Worm (Caenorhabditis elegans) whole organism, mixed stage, embryonic: Measurements from ENCODE around the gene C06E2.1.

Source experiments
- blmp-1 ChIP-seq: fragments of 150-350 bp; optimal IDR thresholded peaks from 2 replicates; lab custom pipeline; 2014; ENCODE audit warnings: missing biosample characterization, missing genetic modification characterization
- ces-1 ChIP-seq: fragments of 150-350 bp; optimal IDR thresholded peaks from 2 replicates; lab custom pipeline; 2014; ENCODE audit warnings: missing biosample characterization, missing genetic modification reagents, missing genetic modification characterization
- lsy-2 ChIP-seq: fragments of 150-350 bp; optimal IDR thresholded peaks from 2 replicates; lab custom pipeline; 2014; ENCODE audit warnings: missing biosample characterization, missing genetic modification characterization
- mep-1 ChIP-seq: fragments of 150-350 bp; optimal IDR thresholded peaks from 2 replicates; lab custom pipeline; 2017; ENCODE audit warnings: missing biosample characterization, missing genetic modification reagents, missing genetic modification characterization, inconsistent platforms
- nhr-12 ChIP-seq: fragments of 150-350 bp; optimal IDR thresholded peaks from 2 replicates; lab custom pipeline; 2014; ENCODE audit warnings: missing biosample characterization, missing genetic modification characterization
- nhr-237 ChIP-seq: fragments of 150-350 bp; optimal IDR thresholded peaks from 2 replicates; lab custom pipeline; 2014; ENCODE audit warnings: missing biosample characterization, missing genetic modification characterization
- nhr-28 ChIP-seq: fragments of 150-350 bp; optimal IDR thresholded peaks from 2 replicates; lab custom pipeline; 2014; ENCODE audit warnings: missing biosample characterization, missing genetic modification characterization
- snpc-4 ChIP-seq: fragments of 150-350 bp; optimal IDR thresholded peaks from 2 replicates; lab custom pipeline; 2014; ENCODE audit warnings: missing biosample characterization, missing genetic modification characterization
- unc-120 ChIP-seq: sonication (generic microtip); optimal IDR thresholded peaks from 2 replicates; lab custom pipeline; 2017; ENCODE audit warnings: missing genetic modification characterization, missing compliant biosample characterization; ENCODE audit not compliant: poor library complexity, severe bottlenecking
- ztf-11 ChIP-seq: fragments of 150-350 bp; optimal IDR thresholded peaks from 2 replicates; lab custom pipeline; 2014; ENCODE audit warnings: missing biosample characterization, missing genetic modification characterization

DNA sequence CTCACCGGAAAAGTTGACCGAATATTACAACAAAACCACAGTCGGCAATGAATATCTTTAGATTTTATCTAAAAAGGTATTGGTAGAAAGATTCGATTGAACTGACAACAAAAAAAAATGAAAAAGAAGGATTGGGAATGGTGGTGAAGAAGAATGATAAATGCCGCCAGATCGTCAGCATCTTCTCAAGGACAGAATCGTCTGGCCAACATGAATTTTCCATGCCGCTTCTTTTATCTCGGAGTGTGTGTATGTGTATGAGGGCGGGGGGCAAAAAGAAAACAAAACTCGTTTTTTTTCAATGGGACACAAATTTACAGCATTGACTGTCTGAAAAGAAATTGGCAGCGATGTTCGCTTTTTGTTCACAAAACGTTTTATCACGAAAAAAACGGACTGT, 1.2 kb upstream of the C06E2.1 start:
- TF ChIP-seq snpc-4 (tag; lab: Kevin White, UChicago) (no peak), mep-1 (tag; lab: Kevin White, UChicago) (no peak), blmp-1 (no peak), nhr-12 (no peak), nhr-28 (tag; lab: Kevin White, UChicago) (no peak), lsy-2 (tag; lab: Kevin White, UChicago) (no peak), ces-1 (GFP tag; lab: Kevin White, UChicago) (no peak), unc-120 (tag; lab: Kevin White, UChicago) (no peak), ztf-11 (tag; lab: Kevin White, UChicago) (no peak), nhr-237 (tag; lab: Kevin White, UChicago) (no peak)
